Fruit fly (Drosophila melanogaster) whole organism, embryonic: ENCODE results near the gene Mst77F.

Experiments
- Ada2b ChIP-seq: fragments of 200-800 bp; sonication (Bioruptor generic); IDR thresholded peaks from 2 replicates; pipeline ENCODE4 v1.3.6; 2022; ENCODE audit warnings: missing biosample characterization, missing genetic modification characterization
- Antp ChIP-seq: fragments of 200-800 bp; sonication (Bioruptor generic); optimal IDR thresholded peaks from 3 replicates; lab custom pipeline; 2016; ENCODE audit warnings: missing biosample characterization, missing genetic modification characterization
- CG10543 ChIP-seq: fragments of 200-800 bp; sonication (Bioruptor generic); optimal IDR thresholded peaks from 3 replicates; lab custom pipeline; 2017; ENCODE audit warnings: missing biosample characterization, mild to moderate bottlenecking, missing genetic modification characterization, moderate library complexity
- CG11456 ChIP-seq: fragments of 200-800 bp; sonication (Bioruptor generic); IDR thresholded peaks from 3 replicates; pipeline ENCODE4 v1.3.6; 2022; ENCODE audit warnings: missing biosample characterization, missing genetic modification characterization
- CG12155 ChIP-seq: fragments of 200-800 bp; sonication (Bioruptor generic); optimal IDR thresholded peaks from 3 replicates; lab custom pipeline; 2016; ENCODE audit warnings: missing biosample characterization, missing genetic modification characterization
- CG12219 ChIP-seq: fragments of 200-800 bp; sonication (Bioruptor generic); optimal IDR thresholded peaks from 3 replicates; lab custom pipeline; 2018; ENCODE audit warnings: missing biosample characterization, mild to moderate bottlenecking, missing genetic modification characterization
- CG12942 ChIP-seq: fragments of 200-800 bp; sonication (Bioruptor generic); optimal IDR thresholded peaks from 3 replicates; lab custom pipeline; 2016; ENCODE audit warnings: missing biosample characterization, missing genetic modification characterization
- CG15011 ChIP-seq: fragments of 200-800 bp; sonication (Bioruptor generic); optimal IDR thresholded peaks from 3 replicates; lab custom pipeline; 2018; ENCODE audit warnings: missing biosample characterization, mild to moderate bottlenecking, missing genetic modification characterization
- CG16815 ChIP-seq: fragments of 200-800 bp; sonication (Bioruptor generic); optimal IDR thresholded peaks from 3 replicates; lab custom pipeline; 2017; ENCODE audit warnings: missing biosample characterization, mild to moderate bottlenecking, missing genetic modification characterization
- CG16863 ChIP-seq: fragments of 200-800 bp; sonication (Bioruptor generic); optimal IDR thresholded peaks from 3 replicates; lab custom pipeline; 2016; ENCODE audit warnings: missing biosample characterization, missing genetic modification characterization
- CG17612 ChIP-seq: fragments of 200-800 bp; sonication (Bioruptor generic); IDR thresholded peaks from 2 replicates; pipeline ENCODE4 v1.3.6; 2022; ENCODE audit warnings: missing biosample characterization, missing genetic modification characterization
- CG1832 ChIP-seq: fragments of 200-800 bp; sonication (Bioruptor generic); optimal IDR thresholded peaks from 2 replicates; lab custom pipeline; 2017; ENCODE audit warnings: missing biosample characterization, mild to moderate bottlenecking, missing genetic modification characterization, inconsistent platforms
- CG3407 ChIP-seq: fragments of 200-800 bp; sonication (Bioruptor generic); optimal IDR thresholded peaks from 2 replicates; lab custom pipeline; 2018; ENCODE audit warnings: missing biosample characterization, mild to moderate bottlenecking, missing genetic modification characterization
- CG4424 ChIP-seq: fragments of 200-800 bp; sonication (Bioruptor generic); optimal IDR thresholded peaks from 3 replicates; lab custom pipeline; 2016; ENCODE audit warnings: missing biosample characterization, missing genetic modification characterization
- CG4820 ChIP-seq: fragments of 200-800 bp; sonication (Bioruptor generic); optimal IDR thresholded peaks from 3 replicates; lab custom pipeline; 2016; ENCODE audit warnings: missing biosample characterization, missing genetic modification characterization
- CG5953 ChIP-seq: fragments of 200-800 bp; sonication (Bioruptor generic); IDR thresholded peaks from 2 replicates; pipeline ENCODE4 v1.3.6; 2022; ENCODE audit warnings: missing biosample characterization, missing genetic modification characterization
- CG6689 ChIP-seq: fragments of 200-800 bp; sonication (Bioruptor generic); IDR thresholded peaks from 2 replicates; pipeline ENCODE4 v1.3.6; 2022; ENCODE audit warnings: missing biosample characterization, missing genetic modification characterization
- CG7271 ChIP-seq: fragments of 200-800 bp; sonication (Bioruptor generic); optimal IDR thresholded peaks from 2 replicates; lab custom pipeline; 2018; ENCODE audit warnings: missing biosample characterization, mild to moderate bottlenecking, missing genetic modification characterization, moderate library complexity
- CG7786 ChIP-seq: fragments of 200-800 bp; sonication (Bioruptor generic); optimal IDR thresholded peaks from 2 replicates; lab custom pipeline; 2016; ENCODE audit warnings: missing biosample characterization, missing genetic modification characterization
- CG7839 ChIP-seq: fragments of 200-800 bp; sonication (Bioruptor generic); optimal IDR thresholded peaks from 3 replicates; lab custom pipeline; 2018; ENCODE audit warnings: missing biosample characterization, mild to moderate bottlenecking, missing genetic modification characterization, moderate library complexity
- CG8478 ChIP-seq: fragments of >200 bp; optimal IDR thresholded peaks from 2 replicates; lab custom pipeline; 2018
- CTCF ChIP-seq: fragments of 200-800 bp; sonication (Bioruptor generic); optimal IDR thresholded peaks from 2 replicates; lab custom pipeline; 2017; ENCODE audit warnings: missing biosample characterization, mild to moderate bottlenecking, missing genetic modification characterization, moderate library complexity
- CoRest ChIP-seq: fragments of 200-800 bp; sonication (Bioruptor generic); optimal IDR thresholded peaks from 3 replicates; lab custom pipeline; 2018; ENCODE audit warnings: missing biosample characterization, mild to moderate bottlenecking, missing genetic modification characterization, moderate library complexity
- Dek ChIP-seq: fragments of 200-800 bp; sonication (Bioruptor generic); optimal IDR thresholded peaks from 3 replicates; lab custom pipeline; 2019; ENCODE audit warnings: missing biosample characterization, mild to moderate bottlenecking, missing genetic modification characterization, moderate library complexity
- Dref ChIP-seq: fragments of 200-800 bp; sonication (Bioruptor generic); IDR thresholded peaks from 2 replicates; pipeline ENCODE4 v1.3.6; 2022; ENCODE audit warnings: missing biosample characterization, missing genetic modification characterization
- ERR ChIP-seq: fragments of 200-800 bp; sonication (Bioruptor generic); optimal IDR thresholded peaks from 2 replicates; lab custom pipeline; 2016; ENCODE audit warnings: missing biosample characterization, missing genetic modification characterization
- Ets65A ChIP-seq: fragments of 200-800 bp; sonication (Bioruptor generic); peaks from one replicate; lab custom pipeline; 2016; ENCODE audit warnings: missing biosample characterization, missing genetic modification characterization
- Fer1 ChIP-seq: fragments of 200-800 bp; sonication (Bioruptor generic); optimal IDR thresholded peaks from 2 replicates; lab custom pipeline; 2017; ENCODE audit warnings: missing biosample characterization, mild to moderate bottlenecking, missing genetic modification characterization
- Gug ChIP-seq: fragments of 200-800 bp; sonication (Bioruptor generic); IDR thresholded peaks from 4 replicates; pipeline ENCODE4 v1.3.6; 2022; ENCODE audit warnings: missing biosample characterization, missing genetic modification characterization
- HLH3B ChIP-seq: fragments of 200-800 bp; sonication (Bioruptor generic); IDR thresholded peaks from 2 replicates; pipeline ENCODE4 v1.3.6; 2022; ENCODE audit warnings: missing biosample characterization, missing genetic modification characterization
- Hand ChIP-seq: fragments of 200-800 bp; sonication (Bioruptor generic); optimal IDR thresholded peaks from 2 replicates; lab custom pipeline; 2017; ENCODE audit warnings: mild to moderate bottlenecking, missing biosample characterization, missing genetic modification reagents, missing genetic modification characterization
- Jarid2 ChIP-seq: fragments of 200-800 bp; sonication (Bioruptor generic); optimal IDR thresholded peaks from 3 replicates; lab custom pipeline; 2017; ENCODE audit warnings: mild to moderate bottlenecking, missing biosample characterization, missing genetic modification reagents, missing genetic modification characterization
- NFAT ChIP-seq: fragments of 200-800 bp; sonication (Bioruptor generic); IDR thresholded peaks from 2 replicates; pipeline ENCODE4 v1.3.6; 2022; ENCODE audit warnings: missing biosample characterization, missing genetic modification characterization
- Oaz ChIP-seq: fragments of 200-800 bp; sonication (Bioruptor generic); IDR thresholded peaks from 2 replicates; pipeline ENCODE4 v1.3.6; 2022; ENCODE audit warnings: missing biosample characterization, missing genetic modification characterization
- Sin3A ChIP-seq: fragments of >200 bp; optimal IDR thresholded peaks from 2 replicates; lab custom pipeline; 2018
- Sox102F ChIP-seq: fragments of 200-800 bp; sonication (Bioruptor generic); optimal IDR thresholded peaks from 2 replicates; lab custom pipeline; 2018; ENCODE audit warnings: missing biosample characterization, mild to moderate bottlenecking, missing genetic modification characterization, moderate library complexity
- Sry-δ ChIP-seq: fragments of 200-800 bp; sonication (Bioruptor generic); optimal IDR thresholded peaks from 2 replicates; lab custom pipeline; 2016; ENCODE audit warnings: missing biosample characterization, missing genetic modification characterization
- YL-1 ChIP-seq: fragments of 200-800 bp; sonication (Bioruptor generic); optimal IDR thresholded peaks from 3 replicates; lab custom pipeline; 2017; ENCODE audit warnings: missing biosample characterization, mild to moderate bottlenecking, missing genetic modification characterization
- al ChIP-seq: fragments of 200-800 bp; sonication (Bioruptor generic); IDR thresholded peaks from 2 replicates; pipeline ENCODE4 v1.3.6; 2022; ENCODE audit warnings: missing biosample characterization, missing genetic modification characterization
- amos ChIP-seq: fragments of 200-800 bp; sonication (Bioruptor generic); IDR thresholded peaks from 2 replicates; pipeline ENCODE4 v1.3.6; 2022; ENCODE audit warnings: missing biosample characterization, missing genetic modification characterization; ENCODE audit not compliant: partially characterized antibody
- bigmax ChIP-seq: fragments of 200-800 bp; sonication (Bioruptor generic); optimal IDR thresholded peaks from 2 replicates; lab custom pipeline; 2018; ENCODE audit warnings: missing biosample characterization, mild to moderate bottlenecking, missing genetic modification characterization
- exex ChIP-seq: fragments of 200-800 bp; sonication (Bioruptor generic); optimal IDR thresholded peaks from 4 replicates; lab custom pipeline; 2018; ENCODE audit warnings: missing biosample characterization, mild to moderate bottlenecking, missing genetic modification characterization, moderate library complexity
- fd64A ChIP-seq: fragments of 200-800 bp; sonication (Bioruptor generic); optimal IDR thresholded peaks from 3 replicates; lab custom pipeline; 2018; ENCODE audit warnings: missing biosample characterization, mild to moderate bottlenecking, missing genetic modification characterization
- insv ChIP-seq, 2 experiments: fragments of 200-800 bp; sonication (Bioruptor generic); optimal IDR thresholded peaks; 3 replicates each; lab custom pipeline; 2016 to 2018; ENCODE audit warnings: missing biosample characterization in 2 of 2, missing genetic modification characterization in 2 of 2
- kni ChIP-seq: fragments of 200-800 bp; sonication (Bioruptor generic); optimal IDR thresholded peaks from 3 replicates; lab custom pipeline; 2017; ENCODE audit warnings: mild to moderate bottlenecking, missing biosample characterization, missing genetic modification reagents, missing genetic modification characterization
- lov ChIP-seq, 2 experiments: fragments of 200-800 bp in 1 of 2; fragments of >200 bp in 1 of 2; sonication (Bioruptor generic) in 1 of 2; IDR thresholded peaks in 1 of 2; optimal IDR thresholded peaks in 1 of 2; 2 replicates in 1 of 2; 3 replicates in 1 of 2; pipeline versions ENCODE4 v1.3.6 to Lab custom; 2017 to 2022; ENCODE audit warnings: missing biosample characterization in 1 of 2, missing genetic modification characterization in 1 of 2
- p53 ChIP-seq: fragments of 200-800 bp; sonication (Bioruptor generic); optimal IDR thresholded peaks from 2 replicates; lab custom pipeline; 2016; ENCODE audit warnings: missing biosample characterization, missing genetic modification characterization
- peb ChIP-seq: fragments of 200-800 bp; sonication (Bioruptor generic); IDR thresholded peaks from 2 replicates; pipeline ENCODE4 v1.3.6; 2022; ENCODE audit warnings: missing biosample characterization, missing genetic modification characterization
- repo ChIP-seq: fragments of 200-800 bp; sonication (Bioruptor generic); optimal IDR thresholded peaks from 2 replicates; lab custom pipeline; 2016; ENCODE audit warnings: missing biosample characterization, missing genetic modification characterization
- rib ChIP-seq: fragments of 200-800 bp; sonication (Bioruptor generic); IDR thresholded peaks from 2 replicates; pipeline ENCODE4 v1.3.6; 2022; ENCODE audit warnings: missing biosample characterization, missing genetic modification characterization
- ro ChIP-seq: fragments of 200-800 bp; sonication (Bioruptor generic); IDR thresholded peaks from 2 replicates; pipeline ENCODE4 v1.3.6; 2022; ENCODE audit warnings: missing biosample characterization, missing genetic modification characterization
- sd ChIP-seq: fragments of 200-800 bp; sonication (Bioruptor generic); optimal IDR thresholded peaks from 3 replicates; lab custom pipeline; 2018; ENCODE audit warnings: missing biosample characterization, mild to moderate bottlenecking, missing genetic modification characterization, moderate library complexity
- tap ChIP-seq: fragments of 200-800 bp; optimal IDR thresholded peaks from 3 replicates; lab custom pipeline; 2019; ENCODE audit warnings: missing biosample characterization, mild to moderate bottlenecking, missing genetic modification characterization, moderate library complexity
- wdn ChIP-seq: fragments of 200-800 bp; sonication (Bioruptor generic); IDR thresholded peaks from 2 replicates; pipeline ENCODE4 v1.3.6; 2022; ENCODE audit warnings: missing biosample characterization, missing genetic modification characterization

Mst77F gene

dm6 chr3L:20800208-20800607 is 17.6 kb downstream of the Mst77F start, which contains the start of gene Spc105R (continued):
- no peak for TF ChIP-seq CG17612 (GFP tag; lab: Robert Waterston, UW)
- no peak for TF ChIP-seq CG12155 (GFP tag; lab: Kevin White, UChicago)
- TF ChIP-seq al (GFP tag; lab: Robert Waterston, UW): no peak
- no peak for TF ChIP-seq HLH3B
- TF ChIP-seq CG11456 (GFP tag; lab: Robert Waterston, UW): no peak
- TF ChIP-seq Dref (GFP tag; lab: Robert Waterston, UW): no peak
- TF ChIP-seq wdn (GFP tag; lab: Robert Waterston, UW): no peak
- no peak for TF ChIP-seq CG16815 (GFP tag; lab: Kevin White, UChicago)
- TF ChIP-seq YL-1 (GFP tag; lab: Kevin White, UChicago): peak; percentile 54
- no peak for TF ChIP-seq CG3407 (GFP tag; lab: Kevin White, UChicago)
- TF ChIP-seq bigmax (GFP tag; lab: Kevin White, UChicago): no peak
- no peak for TF ChIP-seq Ets65A (GFP tag; lab: Kevin White, UChicago)
- TF ChIP-seq peb: no peak
- no peak for TF ChIP-seq Antp (GFP tag; lab: Kevin White, UChicago)
- no peak for TF ChIP-seq CG7271
- no peak for TF ChIP-seq ERR (GFP tag; lab: Kevin White, UChicago)
- no peak for TF ChIP-seq CG12942 (GFP tag; lab: Kevin White, UChicago)
- peak; percentile 31; the same call in 1 of the 2 replicates for TF ChIP-seq amos (GFP tag; lab: Robert Waterston, UW)
- no peak for TF ChIP-seq Hand (GFP tag; lab: Kevin White, UChicago)
- TF ChIP-seq Gug (GFP tag; lab: Robert Waterston, UW): no peak
- no peak for TF ChIP-seq CG4820 (GFP tag; lab: Kevin White, UChicago)
- no peak for TF ChIP-seq fd64A (GFP tag; lab: Kevin White, UChicago)
- TF ChIP-seq insv (GFP tag; optimal IDR thresholded peaks at IDR 0.05; lab: Kevin White, UChicago): peak in 1 of 2 experiments; percentile 80
- TF ChIP-seq kni (GFP tag; lab: Kevin White, UChicago): no peak
- TF ChIP-seq lov (optimal IDR thresholded peaks at IDR 0.05; lab: Kevin White, UChicago): no peak
- no peak for TF ChIP-seq lov (GFP tag; IDR thresholded peaks at IDR 0.05; lab: Robert Waterston, UW)
- TF ChIP-seq CoRest (tag; lab: Kevin White, UChicago): no peak
- TF ChIP-seq repo: no peak
- no peak for TF ChIP-seq Ada2b (GFP tag; lab: Robert Waterston, UW)
- no peak for TF ChIP-seq Fer1
- TF ChIP-seq ro (GFP tag; lab: Robert Waterston, UW): no peak
- TF ChIP-seq Sox102F (GFP tag; lab: Kevin White, UChicago): no peak
- no peak for TF ChIP-seq CG4424 (GFP tag; lab: Kevin White, UChicago)
- TF ChIP-seq Dek (tag; lab: Kevin White, UChicago): no peak
- no peak for TF ChIP-seq CG1832 (GFP tag; lab: Kevin White, UChicago)
- TF ChIP-seq CG16863 (GFP tag; lab: Kevin White, UChicago): no peak
- TF ChIP-seq CTCF: peak; percentile 46
- TF ChIP-seq CG15011: no peak
- TF ChIP-seq sd: no peak
- no peak for TF ChIP-seq p53 (GFP tag; lab: Kevin White, UChicago)
- no peak for TF ChIP-seq NFAT
- TF ChIP-seq rib (GFP tag; lab: Robert Waterston, UW): no peak
- TF ChIP-seq Sry-δ: peak; percentile 62
- no peak for TF ChIP-seq CG5953 (GFP tag; lab: Robert Waterston, UW)
- TF ChIP-seq Jarid2 (GFP tag; lab: Kevin White, UChicago): no peak
- TF ChIP-seq CG7786 (GFP tag; lab: Kevin White, UChicago): no peak
- TF ChIP-seq tap (tag; lab: Kevin White, UChicago): no peak
- no peak for TF ChIP-seq exex (tag; lab: Kevin White, UChicago)
- TF ChIP-seq Sin3A (lab: Kevin White, UChicago): peak; percentile 47
- no peak for TF ChIP-seq Oaz (GFP tag; lab: Robert Waterston, UW)
- TF ChIP-seq CG10543 (GFP tag; lab: Kevin White, UChicago): no peak
- no peak for TF ChIP-seq CG7839 (tag; lab: Kevin White, UChicago)
- TF ChIP-seq CG8478 (lab: Kevin White, UChicago): no peak
- no peak for TF ChIP-seq CG6689 (GFP tag; lab: Robert Waterston, UW)
- TF ChIP-seq CG12219 (GFP tag; lab: Kevin White, UChicago): no peak
